Worm (Caenorhabditis elegans) whole organism, late embryonic: ENCODE data around the gene dcn-1.

Experiments
- C08G9.2 ChIP-seq: sonication (generic microtip); optimal IDR thresholded peaks from 2 replicates; lab custom pipeline; 2016; ENCODE audit warnings: mild to moderate bottlenecking, missing genetic modification characterization, moderate library complexity, missing compliant biosample characterization
- F13H6.1 ChIP-seq: sonication (generic microtip); optimal IDR thresholded peaks from 2 replicates; lab custom pipeline; 2016; ENCODE audit warnings: missing genetic modification characterization, missing compliant biosample characterization
- K02D7.2 ChIP-seq: sonication (generic microtip); optimal IDR thresholded peaks from 2 replicates; lab custom pipeline; 2017; ENCODE audit warnings: mild to moderate bottlenecking, missing genetic modification characterization, missing compliant biosample characterization
- K09A11.1 ChIP-seq: sonication (generic microtip); optimal IDR thresholded peaks from 2 replicates; lab custom pipeline; 2017; ENCODE audit warnings: antibody characterized with exemption, mild to moderate bottlenecking, missing genetic modification characterization, missing compliant biosample characterization; ENCODE audit not compliant: insufficient read depth
- T23F11.4 ChIP-seq: fragments of 200-800 bp; sonication (Bioruptor generic); optimal IDR thresholded peaks from 2 replicates; lab custom pipeline; 2018; ENCODE audit warnings: mild to moderate bottlenecking, missing genetic modification characterization, missing compliant biosample characterization
- Y22D7AL.16 ChIP-seq: sonication (generic microtip); optimal IDR thresholded peaks from 2 replicates; lab custom pipeline; 2016; ENCODE audit warnings: missing genetic modification characterization, missing compliant biosample characterization
- ceh-14 ChIP-seq: sonication (generic microtip); optimal IDR thresholded peaks from 2 replicates; lab custom pipeline; 2016; ENCODE audit warnings: missing genotype, missing genetic modification characterization, missing compliant biosample characterization
- ceh-19 ChIP-seq: fragments of 200-800 bp; sonication (Bioruptor generic); optimal IDR thresholded peaks from 2 replicates; lab custom pipeline; 2018; ENCODE audit warnings: mild to moderate bottlenecking, missing genetic modification characterization, missing compliant biosample characterization
- ceh-2 ChIP-seq: sonication (generic microtip); optimal IDR thresholded peaks from 2 replicates; lab custom pipeline; 2016; ENCODE audit warnings: missing genotype, missing genetic modification characterization, missing compliant biosample characterization
- ceh-24 ChIP-seq: sonication (generic microtip); optimal IDR thresholded peaks from 2 replicates; lab custom pipeline; 2016; ENCODE audit warnings: mild to moderate bottlenecking, missing genetic modification characterization, missing compliant biosample characterization
- ceh-30 ChIP-seq: fragments of 150-350 bp; optimal IDR thresholded peaks from 2 replicates; lab custom pipeline; 2014; ENCODE audit warnings: missing biosample characterization, missing genetic modification characterization
- ceh-31 ChIP-seq: sonication (generic microtip); optimal IDR thresholded peaks from 2 replicates; lab custom pipeline; 2016; ENCODE audit warnings: missing genetic modification characterization, missing compliant biosample characterization
- ceh-45 ChIP-seq: fragments of 200-800 bp; sonication (Bioruptor generic); IDR thresholded peaks from 2 replicates; pipeline ENCODE4 v1.3.6; 2022; ENCODE audit warnings: missing genetic modification reagents, missing genetic modification characterization, missing compliant biosample characterization
- ceh-6 ChIP-seq: fragments of 200-800 bp; sonication (Bioruptor generic); optimal IDR thresholded peaks from 2 replicates; lab custom pipeline; 2018; ENCODE audit warnings: mild to moderate bottlenecking, missing genetic modification characterization, missing compliant biosample characterization
- ceh-9 ChIP-seq: sonication (generic microtip); optimal IDR thresholded peaks from 2 replicates; lab custom pipeline; 2016; ENCODE audit warnings: mild to moderate bottlenecking, missing genetic modification characterization, inconsistent platforms, missing compliant biosample characterization
- che-1 ChIP-seq: sonication (generic microtip); optimal IDR thresholded peaks from 2 replicates; lab custom pipeline; 2016; ENCODE audit warnings: mild to moderate bottlenecking, missing genetic modification characterization, missing compliant biosample characterization
- dmd-4 ChIP-seq: sonication (generic microtip); optimal IDR thresholded peaks from 2 replicates; lab custom pipeline; 2016; ENCODE audit warnings: borderline replicate concordance, missing genetic modification characterization, missing compliant biosample characterization
- dve-1 ChIP-seq: sonication (generic microtip); optimal IDR thresholded peaks from 2 replicates; lab custom pipeline; 2017; ENCODE audit warnings: antibody characterized with exemption, mild to moderate bottlenecking, missing genetic modification characterization, missing compliant biosample characterization
- elt-2 ChIP-seq: sonication (generic microtip); optimal IDR thresholded peaks from 2 replicates; lab custom pipeline; 2016; ENCODE audit warnings: missing genetic modification reagents, missing genetic modification characterization, missing compliant biosample characterization
- elt-4 ChIP-seq: sonication (generic microtip); optimal IDR thresholded peaks from 2 replicates; lab custom pipeline; 2016; ENCODE audit warnings: missing genetic modification characterization, missing compliant biosample characterization
- ets-4 ChIP-seq: sonication (generic microtip); optimal IDR thresholded peaks from 2 replicates; lab custom pipeline; 2016; ENCODE audit warnings: missing genetic modification characterization, missing compliant biosample characterization
- fkh-10 ChIP-seq: fragments of 150-350 bp; optimal IDR thresholded peaks from 2 replicates; lab custom pipeline; 2014; ENCODE audit warnings: missing biosample characterization, missing genetic modification reagents, missing genetic modification characterization
- fkh-6 ChIP-seq: sonication (generic microtip); optimal IDR thresholded peaks from 2 replicates; lab custom pipeline; 2016; ENCODE audit warnings: missing genetic modification characterization, missing compliant biosample characterization
- gmeb-2 ChIP-seq: sonication (generic microtip); optimal IDR thresholded peaks from 2 replicates; lab custom pipeline; 2016; ENCODE audit warnings: missing genetic modification characterization, inconsistent platforms, missing compliant biosample characterization
- hlh-15 ChIP-seq: sonication (generic microtip); optimal IDR thresholded peaks from 2 replicates; lab custom pipeline; 2016; ENCODE audit warnings: missing genetic modification characterization, missing compliant biosample characterization
- hlh-8 ChIP-seq: sonication (generic microtip); optimal IDR thresholded peaks from 2 replicates; lab custom pipeline; 2016; ENCODE audit warnings: missing genotype, missing genetic modification characterization, missing compliant biosample characterization
- nfya-1 ChIP-seq: sonication (generic microtip); optimal IDR thresholded peaks from 2 replicates; lab custom pipeline; 2017; ENCODE audit warnings: missing genetic modification characterization, mild to moderate bottlenecking, missing compliant biosample characterization, antibody characterized with exemption, moderate library complexity
- nhr-11 ChIP-seq: fragments of 150-350 bp; optimal IDR thresholded peaks from 2 replicates; lab custom pipeline; 2014; ENCODE audit warnings: missing biosample characterization, missing genetic modification characterization
- nhr-232 ChIP-seq: sonication (generic microtip); optimal IDR thresholded peaks from 2 replicates; lab custom pipeline; 2016; ENCODE audit warnings: missing genetic modification characterization, missing compliant biosample characterization
- odd-2 ChIP-seq: sonication (generic microtip); optimal IDR thresholded peaks from 2 replicates; lab custom pipeline; 2017; ENCODE audit warnings: antibody characterized with exemption, mild to moderate bottlenecking, missing genetic modification characterization, missing compliant biosample characterization
- pag-3 ChIP-seq: sonication (generic microtip); optimal IDR thresholded peaks from 2 replicates; lab custom pipeline; 2016; ENCODE audit warnings: missing compliant biosample characterization, missing genetic modification characterization, borderline replicate concordance
- pat-9 ChIP-seq: fragments of 200-800 bp; sonication (Bioruptor generic); optimal IDR thresholded peaks from 2 replicates; lab custom pipeline; 2018; ENCODE audit warnings: mild to moderate bottlenecking, missing genetic modification characterization, moderate library complexity, missing compliant biosample characterization
- pros-1 ChIP-seq: fragments of 150-350 bp; optimal IDR thresholded peaks from 2 replicates; lab custom pipeline; 2014; ENCODE audit warnings: missing biosample characterization, missing genetic modification reagents, missing genetic modification characterization
- ref-2 ChIP-seq: sonication (generic microtip); optimal IDR thresholded peaks from 2 replicates; lab custom pipeline; 2016; ENCODE audit warnings: missing genetic modification characterization, missing compliant biosample characterization
- rnt-1 ChIP-seq: sonication (generic microtip); optimal IDR thresholded peaks from 2 replicates; lab custom pipeline; 2016; ENCODE audit warnings: missing genetic modification characterization, missing compliant biosample characterization
- sox-4 ChIP-seq: sonication (generic microtip); optimal IDR thresholded peaks from 2 replicates; lab custom pipeline; 2017; ENCODE audit warnings: mild to moderate bottlenecking, missing genetic modification characterization, inconsistent platforms, missing compliant biosample characterization
- syd-9 ChIP-seq: sonication (generic microtip); optimal IDR thresholded peaks from 2 replicates; lab custom pipeline; 2016; ENCODE audit warnings: mild to moderate bottlenecking, missing genetic modification characterization, moderate library complexity, missing compliant biosample characterization
- tbx-2 ChIP-seq: sonication (generic microtip); optimal IDR thresholded peaks from 2 replicates; lab custom pipeline; 2016; ENCODE audit warnings: missing genetic modification characterization, missing compliant biosample characterization
- tbx-7 ChIP-seq: sonication (generic microtip); optimal IDR thresholded peaks from 2 replicates; lab custom pipeline; 2016; ENCODE audit warnings: missing genotype, missing genetic modification characterization, missing compliant biosample characterization
- unc-42 ChIP-seq: sonication (generic microtip); optimal IDR thresholded peaks from 2 replicates; lab custom pipeline; 2016; ENCODE audit warnings: missing genotype, missing genetic modification characterization, missing compliant biosample characterization
- unc-55 ChIP-seq: sonication (generic microtip); optimal IDR thresholded peaks from 2 replicates; lab custom pipeline; 2017; ENCODE audit warnings: missing biosample characterization, missing genetic modification reagents, missing genetic modification characterization
- unc-86 ChIP-seq: sonication (generic microtip); optimal IDR thresholded peaks from 2 replicates; lab custom pipeline; 2016; ENCODE audit warnings: missing genetic modification characterization, missing compliant biosample characterization
- zip-5 ChIP-seq: sonication (generic microtip); optimal IDR thresholded peaks from 2 replicates; lab custom pipeline; 2016; ENCODE audit warnings: missing genetic modification characterization, missing compliant biosample characterization

dcn-1 gene

ce11 chrIII:4332543-4333042 is 18.9 kb downstream of the dcn-1 start, which contains the start of gene cdk-12:
Gene cdk-12, plus strand, starts transcription at chrIII:4332992.
- peak; percentile 33 for TF ChIP-seq nfya-1 (tag; lab: Kevin White, UChicago)
- TF ChIP-seq dve-1: no peak
- no peak for TF ChIP-seq dmd-4 (tag; lab: Kevin White, UChicago)
- no peak for TF ChIP-seq fkh-10 (GFP tag; lab: Kevin White, UChicago)
- TF ChIP-seq gmeb-2 (tag; lab: Kevin White, UChicago): no peak
- TF ChIP-seq unc-42 (tag; lab: Kevin White, UChicago): no peak
- no peak for TF ChIP-seq ceh-30 (tag; lab: Kevin White, UChicago)
- no peak for TF ChIP-seq Y22D7AL.16 (tag; lab: Kevin White, UChicago)
- TF ChIP-seq odd-2: no peak
- no peak for TF ChIP-seq C08G9.2 (tag; lab: Kevin White, UChicago)
- TF ChIP-seq T23F11.4: no peak
- no peak for TF ChIP-seq unc-86
- TF ChIP-seq elt-4 (tag; lab: Kevin White, UChicago): no peak
- peak; percentile 26 for TF ChIP-seq tbx-2 (tag; lab: Kevin White, UChicago)
- no peak for TF ChIP-seq sox-4

- TF ChIP-seq unc-42 (tag; lab: Kevin White, UChicago): peak; percentile 14
- no peak for TF ChIP-seq ceh-6 (GFP tag; lab: Kevin White, UChicago)
- no peak for TF ChIP-seq rnt-1 (tag; lab: Kevin White, UChicago)
- peak; percentile 10 for TF ChIP-seq F13H6.1 (tag; lab: Kevin White, UChicago)
- peak; percentile 51 for TF ChIP-seq ceh-31
- TF ChIP-seq odd-2: no peak
- no peak for TF ChIP-seq ceh-24
- peak; percentile 19 for TF ChIP-seq C08G9.2 (tag; lab: Kevin White, UChicago)
- peak; percentile 13 for TF ChIP-seq ceh-14
- TF ChIP-seq ceh-19 (GFP tag; lab: Kevin White, UChicago): no peak
- TF ChIP-seq dve-1: no peak
- TF ChIP-seq fkh-6 (tag; lab: Kevin White, UChicago): no peak
- TF ChIP-seq hlh-15: no peak
- TF ChIP-seq nfya-1 (tag; lab: Kevin White, UChicago): peak; percentile 26
- TF ChIP-seq elt-4 (tag; lab: Kevin White, UChicago): no peak
- no peak for TF ChIP-seq tbx-7 (tag; lab: Kevin White, UChicago)
- TF ChIP-seq unc-55 (GFP tag; lab: Kevin White, UChicago): peak; percentile 41
- TF ChIP-seq ceh-2 (tag; lab: Kevin White, UChicago): no peak
- TF ChIP-seq, all 69 proteins: peak for 7
These were observed 21.9 kb downstream of the dcn-1 start for ce11 chrIII:4335614-4336013.

ce11 chrIII:4343070-4343469 is 29.4 kb downstream of the dcn-1 start, which contains the start of the genes B0285.3 and lcmt-1:
Gene B0285.3, minus strand, starts transcription at chrIII:4343336.
Gene lcmt-1, plus strand, starts transcription at chrIII:4343446.
- no peak for TF ChIP-seq K09A11.1 (tag; lab: Kevin White, UChicago)
- peak; percentile 60 for TF ChIP-seq tbx-2 (tag; lab: Kevin White, UChicago)
- TF ChIP-seq T23F11.4: no peak
- no peak for TF ChIP-seq che-1 (tag; lab: Kevin White, UChicago)
- no peak for TF ChIP-seq unc-55 (GFP tag; lab: Kevin White, UChicago)
- TF ChIP-seq Y22D7AL.16 (tag; lab: Kevin White, UChicago): no peak
- TF ChIP-seq ref-2 (tag; lab: Kevin White, UChicago): peak; percentile 35
- no peak for TF ChIP-seq nhr-11 (tag; lab: Kevin White, UChicago)
- TF ChIP-seq ceh-45: no peak
- TF ChIP-seq hlh-8 (tag; lab: Kevin White, UChicago): peak; percentile 19
- TF ChIP-seq pat-9: no peak
- peak; percentile 31 for TF ChIP-seq rnt-1 (tag; lab: Kevin White, UChicago)
- TF ChIP-seq nhr-232 (tag; lab: Kevin White, UChicago): no peak
- TF ChIP-seq zip-5 (tag; lab: Kevin White, UChicago): peak; percentile 44
- TF ChIP-seq C08G9.2 (tag; lab: Kevin White, UChicago): peak; percentile 84
- no peak for TF ChIP-seq K02D7.2 (tag; lab: Kevin White, UChicago)
- TF ChIP-seq pros-1 (tag; lab: Kevin White, UChicago): no peak
- peak; percentile 80 for TF ChIP-seq ceh-2 (tag; lab: Kevin White, UChicago)
- peak; percentile 77 for TF ChIP-seq ceh-31
- TF ChIP-seq ets-4 (tag; lab: Kevin White, UChicago): peak; percentile 44
- TF ChIP-seq pag-3: no peak
- peak; percentile 73 for TF ChIP-seq tbx-7 (tag; lab: Kevin White, UChicago)
- no peak for TF ChIP-seq syd-9 (tag; lab: Kevin White, UChicago)
- no peak for TF ChIP-seq ceh-9 (tag; lab: Kevin White, UChicago)
- TF ChIP-seq unc-42 (tag; lab: Kevin White, UChicago): peak; percentile 20
- TF ChIP-seq elt-2 (tag; lab: Kevin White, UChicago): peak; percentile 19
